Fruit fly (Drosophila melanogaster): ENCODE results near the gene CG14957.

The CG14957 gene

dm6 chr3L:3159309-3160194, 27.8 kb upstream of the CG14957 start, which contains the start of the genes ND-30 and CG15812 (continued):
- TF ChIP-seq mld (GFP tag; IDR thresholded peaks at IDR 0.05; ENCODE audit: partially characterized antibody) = no peak
- no peak for TF ChIP-seq br (optimal IDR thresholded peaks at IDR 0.05)
- TF ChIP-seq CG2889 (GFP tag; IDR thresholded peaks at IDR 0.05) = no peak
- TF ChIP-seq kah (GFP tag; optimal IDR thresholded peaks at IDR 0.05) = no peak
- no peak for TF ChIP-seq Hey (tag; optimal IDR thresholded peaks at IDR 0.05)
- TF ChIP-seq Dbx (GFP tag; IDR thresholded peaks at IDR 0.05) = no peak
- TF ChIP-seq phol (tag; optimal IDR thresholded peaks at IDR 0.05) = peak; percentile 34
- no peak for TF ChIP-seq da (GFP tag; optimal IDR thresholded peaks at IDR 0.05)
- no peak for TF ChIP-seq CG9215 (GFP tag; IDR thresholded peaks at IDR 0.05)
- TF ChIP-seq Bteb2 (GFP tag; optimal IDR thresholded peaks at IDR 0.05) = no peak
- no peak for TF ChIP-seq al (GFP tag; IDR thresholded peaks at IDR 0.05)
- no peak for TF ChIP-seq vnd (GFP tag; IDR thresholded peaks at IDR 0.05; ENCODE audit: partially characterized antibody)
- no peak for TF ChIP-seq Mad (GFP tag; optimal IDR thresholded peaks at IDR 0.05)
- TF ChIP-seq Ets97D (GFP tag; optimal IDR thresholded peaks at IDR 0.05) = no peak
- TF ChIP-seq E2f2 (GFP tag; IDR thresholded peaks at IDR 0.05) = 0 out of 2 replicates have a peak, but pooled peaks have one; percentile 13
- TF ChIP-seq CG30020 (tag; optimal IDR thresholded peaks at IDR 0.05) = peak; percentile 92
- TF ChIP-seq sens-2 (GFP tag; IDR thresholded peaks at IDR 0.05) = no peak
- peak; percentile 46 for TF ChIP-seq stwl (tag; optimal IDR thresholded peaks at IDR 0.05)
- TF ChIP-seq CG11560 (tag; IDR thresholded peaks at IDR 0.05) = no peak
- no peak for TF ChIP-seq grau (tag; optimal IDR thresholded peaks at IDR 0.05)
- no peak for TF ChIP-seq inv (GFP tag; IDR thresholded peaks at IDR 0.05; ENCODE audit: partially characterized antibody)
- TF ChIP-seq eve (GFP tag; optimal IDR thresholded peaks at IDR 0.05) = no peak
- TF ChIP-seq CG17912 (GFP tag; optimal IDR thresholded peaks at IDR 0.05) = no peak
- no peak for TF ChIP-seq abd-A (tag; optimal IDR thresholded peaks at IDR 0.05)
- no peak for TF ChIP-seq Fer1 (GFP tag; optimal IDR thresholded peaks at IDR 0.05)
- no peak for TF ChIP-seq Awh (GFP tag; IDR thresholded peaks at IDR 0.05)
- TF ChIP-seq nerfin-2 (GFP tag; IDR thresholded peaks at IDR 0.05; ENCODE audit: partially characterized antibody) = no peak
- TF ChIP-seq Doc3 (GFP tag; IDR thresholded peaks at IDR 0.05; ENCODE audit: partially characterized antibody) = no peak
- peak; percentile 95 for TF ChIP-seq CG3995 (GFP tag; optimal IDR thresholded peaks at IDR 0.05)
- TF ChIP-seq CG9797 (GFP tag; optimal IDR thresholded peaks at IDR 0.05) = peak; percentile 38
- TF ChIP-seq CG6683 (GFP tag; optimal IDR thresholded peaks at IDR 0.05) = no peak
- TF ChIP-seq MESR4 (GFP tag; optimal IDR thresholded peaks at IDR 0.05) = peak; percentile 92
- peak; percentile 87 for TF ChIP-seq sens (GFP tag)
- no peak for TF ChIP-seq Oaz (GFP tag; IDR thresholded peaks at IDR 0.05)
- peak; percentile 94 for TF ChIP-seq pfk (GFP tag; optimal IDR thresholded peaks at IDR 0.05)
- TF ChIP-seq exex (tag; optimal IDR thresholded peaks at IDR 0.05) = no peak
- TF ChIP-seq CG8478 (optimal IDR thresholded peaks at IDR 0.05) = no peak
- no peak for TF ChIP-seq CG9817 (tag; optimal IDR thresholded peaks at IDR 0.05)
- peak in 1 of 3 experiments; percentile 43 for TF ChIP-seq Stat92E (GFP tag; optimal IDR thresholded peaks at IDR 0.05)
- TF ChIP-seq CG3163 (GFP tag; optimal IDR thresholded peaks at IDR 0.05) = no peak
- TF ChIP-seq Side (GFP tag; optimal IDR thresholded peaks at IDR 0.05) = no peak
- TF ChIP-seq Fer2 (tag; optimal IDR thresholded peaks at IDR 0.05) = no peak
- TF ChIP-seq CG5180 (GFP tag; optimal IDR thresholded peaks at IDR 0.05) = no peak
- no peak for TF ChIP-seq lbe (GFP tag; optimal IDR thresholded peaks at IDR 0.05)
- TF ChIP-seq CG32532 (GFP tag; IDR thresholded peaks at IDR 0.05) = no peak
- no peak for TF ChIP-seq fu2 (GFP tag; optimal IDR thresholded peaks at IDR 0.05)
- no peak for TF ChIP-seq pho (GFP tag; optimal IDR thresholded peaks at IDR 0.05)
- TF ChIP-seq trh (GFP tag; optimal IDR thresholded peaks at IDR 0.05) = no peak
- no peak for TF ChIP-seq Atf-2 (GFP tag; optimal IDR thresholded peaks at IDR 0.05)
- no peak for TF ChIP-seq hb (GFP tag; IDR thresholded peaks at IDR 0.05; ENCODE audit: partially characterized antibody)

Data from whole organism, embryonic.